Fruit fly (Drosophila melanogaster) whole organism, embryonic: ENCODE data around the gene CG4382.

Experiments used
- Antp ChIP-seq: fragments of 200-800 bp; sonication (Bioruptor generic); optimal IDR thresholded peaks from 3 replicates; lab custom pipeline; 2016; ENCODE audit warnings: missing biosample characterization, missing genetic modification characterization
- Asciz ChIP-seq: fragments of 200-800 bp; sonication (Bioruptor generic); optimal IDR thresholded peaks from 2 replicates; lab custom pipeline; 2017; ENCODE audit warnings: missing biosample characterization, mild to moderate bottlenecking, missing genetic modification characterization, missing genetic modification reagents
- Atf6 ChIP-seq: fragments of 200-800 bp; sonication (Bioruptor generic); IDR thresholded peaks from 2 replicates; pipeline ENCODE4 v1.3.6; 2022; ENCODE audit warnings: missing biosample characterization, missing genetic modification characterization
- CG1024 ChIP-seq: fragments of 200-800 bp; sonication (Bioruptor generic); IDR thresholded peaks from 2 replicates; pipeline ENCODE4 v1.3.6; 2022; ENCODE audit warnings: missing biosample characterization, missing genetic modification characterization
- CG11695 ChIP-seq: fragments of 200-800 bp; sonication (Bioruptor generic); IDR thresholded peaks from 3 replicates; pipeline ENCODE4 v1.3.6; 2022; ENCODE audit warnings: missing biosample characterization, missing genetic modification characterization
- CG13424 ChIP-seq: fragments of 200-800 bp; sonication (Bioruptor generic); optimal IDR thresholded peaks from 2 replicates; lab custom pipeline; 2019; ENCODE audit warnings: missing biosample characterization, mild to moderate bottlenecking, missing genetic modification characterization, moderate library complexity
- CG13894 ChIP-seq: fragments of 200-800 bp; sonication (Bioruptor generic); optimal IDR thresholded peaks from 3 replicates; lab custom pipeline; 2018; ENCODE audit warnings: missing biosample characterization, mild to moderate bottlenecking, missing genetic modification characterization, moderate library complexity
- CG14965 ChIP-seq: fragments of 200-800 bp; sonication (Bioruptor generic); optimal IDR thresholded peaks from 2 replicates; lab custom pipeline; 2016; ENCODE audit warnings: missing biosample characterization, missing genetic modification characterization, borderline replicate concordance
- CG15479 ChIP-seq: fragments of 200-800 bp; sonication (Bioruptor generic); optimal IDR thresholded peaks from 3 replicates; lab custom pipeline; 2019; ENCODE audit warnings: missing biosample characterization, mild to moderate bottlenecking, missing genetic modification characterization, moderate library complexity
- CG1602 ChIP-seq: fragments of 200-800 bp; sonication (Bioruptor generic); optimal IDR thresholded peaks from 3 replicates; lab custom pipeline; 2016; ENCODE audit warnings: missing biosample characterization, missing genetic modification characterization
- CG2202 ChIP-seq: fragments of 200-800 bp; sonication (Bioruptor generic); optimal IDR thresholded peaks from 2 replicates; lab custom pipeline; 2018; ENCODE audit warnings: missing biosample characterization, mild to moderate bottlenecking, missing genetic modification characterization
- CG2678 ChIP-seq: fragments of 200-800 bp; sonication (Bioruptor generic); optimal IDR thresholded peaks from 3 replicates; lab custom pipeline; 2019; ENCODE audit warnings: missing biosample characterization, mild to moderate bottlenecking, missing genetic modification characterization, moderate library complexity
- CG34376 ChIP-seq: fragments of 200-800 bp; sonication (Bioruptor generic); optimal IDR thresholded peaks from 2 replicates; lab custom pipeline; 2018; ENCODE audit warnings: missing biosample characterization, mild to moderate bottlenecking, missing genetic modification characterization
- CG34422 ChIP-seq: fragments of 200-800 bp; sonication (Bioruptor generic); IDR thresholded peaks from 3 replicates; pipeline ENCODE4 v1.3.6; 2022; ENCODE audit warnings: missing biosample characterization, missing genetic modification characterization
- CG3838 ChIP-seq: fragments of 200-800 bp; sonication (Bioruptor generic); optimal IDR thresholded peaks from 3 replicates; lab custom pipeline; 2016; ENCODE audit warnings: missing biosample characterization, missing genetic modification characterization
- CG42726 ChIP-seq: fragments of 200-800 bp; sonication (Bioruptor generic); IDR thresholded peaks from 2 replicates; pipeline ENCODE4 v1.3.6; 2022; ENCODE audit warnings: missing biosample characterization, missing genetic modification characterization; ENCODE audit not compliant: partially characterized antibody
- CG4282 ChIP-seq: fragments of 200-800 bp; sonication (Bioruptor generic); optimal IDR thresholded peaks from 2 replicates; lab custom pipeline; 2016; ENCODE audit warnings: missing biosample characterization, missing genetic modification characterization
- CG43689 ChIP-seq: fragments of 200-800 bp; sonication (Bioruptor generic); IDR thresholded peaks from 2 replicates; pipeline ENCODE4 v1.3.6; 2022; ENCODE audit warnings: missing biosample characterization, missing genetic modification characterization
- CG5953 ChIP-seq: fragments of 200-800 bp; sonication (Bioruptor generic); IDR thresholded peaks from 2 replicates; pipeline ENCODE4 v1.3.6; 2022; ENCODE audit warnings: missing biosample characterization, missing genetic modification characterization
- CG8290 ChIP-seq, 3 experiments: fragments of 200-800 bp; sonication (Bioruptor generic); optimal IDR thresholded peaks; 2 replicates each; lab custom pipeline; 2016 to 2019; ENCODE audit warnings: missing biosample characterization in 3 of 3, missing genetic modification characterization in 3 of 3, mild to moderate bottlenecking in 2 of 3, moderate library complexity in 1 of 3
- CG9797 ChIP-seq: fragments of 200-800 bp; sonication (Bioruptor generic); optimal IDR thresholded peaks from 3 replicates; lab custom pipeline; 2018; ENCODE audit warnings: missing biosample characterization, mild to moderate bottlenecking, missing genetic modification characterization
- Chrac-16 ChIP-seq: fragments of 200-800 bp; sonication (Bioruptor generic); optimal IDR thresholded peaks from 3 replicates; lab custom pipeline; 2016; ENCODE audit warnings: missing biosample characterization, missing genetic modification characterization
- CkIIα-i1 ChIP-seq: fragments of 200-800 bp; sonication (Bioruptor generic); IDR thresholded peaks from 2 replicates; pipeline ENCODE4 v1.3.6; 2022; ENCODE audit warnings: missing biosample characterization, missing genetic modification characterization
- CrebB ChIP-seq: fragments of 200-800 bp; sonication (Bioruptor generic); optimal IDR thresholded peaks from 3 replicates; lab custom pipeline; 2018; ENCODE audit warnings: missing biosample characterization, mild to moderate bottlenecking, missing genetic modification characterization
- D19B ChIP-seq: fragments of 200-800 bp; sonication (Bioruptor generic); optimal IDR thresholded peaks from 2 replicates; lab custom pipeline; 2017; ENCODE audit warnings: missing biosample characterization, mild to moderate bottlenecking, missing genetic modification characterization
- E2f1 ChIP-seq: fragments of 200-800 bp; sonication (Bioruptor generic); IDR thresholded peaks from 2 replicates; pipeline ENCODE4 v1.3.6; 2022; ENCODE audit warnings: missing biosample characterization, missing genetic modification characterization
- Ets97D ChIP-seq: fragments of 200-800 bp; sonication (Bioruptor generic); optimal IDR thresholded peaks from 3 replicates; lab custom pipeline; 2016; ENCODE audit warnings: missing biosample characterization, missing genetic modification characterization
- Lhr ChIP-seq: fragments of 200-800 bp; sonication (Bioruptor generic); optimal IDR thresholded peaks from 3 replicates; lab custom pipeline; 2017; ENCODE audit warnings: mild to moderate bottlenecking, missing biosample characterization, missing genetic modification reagents, missing genetic modification characterization
- Ravus ChIP-seq: fragments of 200-800 bp; sonication (Bioruptor generic); IDR thresholded peaks from 2 replicates; pipeline ENCODE4 v1.3.6; 2022; ENCODE audit warnings: missing biosample characterization, missing genetic modification characterization
- Spps ChIP-seq: fragments of 200-800 bp; sonication (Bioruptor generic); optimal IDR thresholded peaks from 2 replicates; lab custom pipeline; 2018; ENCODE audit warnings: missing biosample characterization, mild to moderate bottlenecking, missing genetic modification characterization
- Ssrp ChIP-seq: fragments of 200-800 bp; sonication (Bioruptor generic); optimal IDR thresholded peaks from 2 replicates; lab custom pipeline; 2018; ENCODE audit warnings: missing biosample characterization, mild to moderate bottlenecking, missing genetic modification characterization, moderate library complexity
- aop ChIP-seq: fragments of 200-800 bp; sonication (Bioruptor generic); IDR thresholded peaks from 2 replicates; pipeline ENCODE4 v1.3.6; 2022; ENCODE audit warnings: missing biosample characterization, missing genetic modification characterization
- ash1 ChIP-seq: fragments of 200-800 bp; sonication (Bioruptor generic); optimal IDR thresholded peaks from 2 replicates; lab custom pipeline; 2018; ENCODE audit warnings: missing biosample characterization, mild to moderate bottlenecking, missing genetic modification characterization
- bsh ChIP-seq, 2 experiments: fragments of 200-800 bp; sonication (Bioruptor generic); optimal IDR thresholded peaks; 2 replicates each; lab custom pipeline; 2017 to 2018; ENCODE audit warnings: mild to moderate bottlenecking in 2 of 2, missing biosample characterization in 2 of 2, missing genetic modification characterization in 2 of 2, moderate library complexity in 1 of 2
- cato ChIP-seq: fragments of 200-800 bp; sonication (Bioruptor generic); optimal IDR thresholded peaks from 2 replicates; lab custom pipeline; 2016; ENCODE audit warnings: missing biosample characterization, missing genetic modification characterization, borderline replicate concordance
- dimm ChIP-seq: fragments of 200-800 bp; sonication (Bioruptor generic); IDR thresholded peaks from 2 replicates; pipeline ENCODE4 v1.3.6; 2022; ENCODE audit warnings: missing biosample characterization, missing genetic modification characterization
- exex ChIP-seq: fragments of 200-800 bp; sonication (Bioruptor generic); optimal IDR thresholded peaks from 4 replicates; lab custom pipeline; 2018; ENCODE audit warnings: missing biosample characterization, mild to moderate bottlenecking, missing genetic modification characterization, moderate library complexity
- gcm ChIP-seq: fragments of 200-800 bp; sonication (Bioruptor generic); optimal IDR thresholded peaks from 2 replicates; lab custom pipeline; 2019; ENCODE audit warnings: missing biosample characterization, mild to moderate bottlenecking, missing genetic modification characterization, moderate library complexity
- grau ChIP-seq: fragments of 200-800 bp; optimal IDR thresholded peaks from 3 replicates; lab custom pipeline; 2019; ENCODE audit warnings: missing biosample characterization, mild to moderate bottlenecking, missing genetic modification characterization, moderate library complexity
- gro ChIP-seq: fragments of 200-800 bp; sonication (Bioruptor generic); optimal IDR thresholded peaks from 2 replicates; lab custom pipeline; 2016; ENCODE audit warnings: missing biosample characterization, missing genetic modification characterization
- inv ChIP-seq: fragments of 200-800 bp; sonication (Bioruptor generic); IDR thresholded peaks from 2 replicates; pipeline ENCODE4 v1.3.6; 2022; ENCODE audit warnings: missing biosample characterization, missing genetic modification characterization; ENCODE audit not compliant: partially characterized antibody
- kah ChIP-seq: fragments of 200-800 bp; sonication (Bioruptor generic); optimal IDR thresholded peaks from 2 replicates; lab custom pipeline; 2018; ENCODE audit warnings: missing biosample characterization, mild to moderate bottlenecking, missing genetic modification characterization
- sisA ChIP-seq: fragments of 200-800 bp; sonication (Bioruptor generic); IDR thresholded peaks from 2 replicates; pipeline ENCODE4 v1.3.6; 2022; ENCODE audit warnings: missing biosample characterization, missing genetic modification characterization
- sqz ChIP-seq: fragments of 200-800 bp; sonication (Bioruptor generic); optimal IDR thresholded peaks from 3 replicates; lab custom pipeline; 2018; ENCODE audit warnings: missing biosample characterization, mild to moderate bottlenecking, missing genetic modification characterization
- ssp ChIP-seq: fragments of 200-800 bp; sonication (Bioruptor generic); IDR thresholded peaks from 2 replicates; pipeline ENCODE4 v1.3.6; 2022; ENCODE audit warnings: missing biosample characterization, missing genetic modification characterization
- tap ChIP-seq: fragments of 200-800 bp; optimal IDR thresholded peaks from 3 replicates; lab custom pipeline; 2019; ENCODE audit warnings: missing biosample characterization, mild to moderate bottlenecking, missing genetic modification characterization, moderate library complexity
- tll ChIP-seq, 2 experiments: fragments of 200-800 bp in 1 of 2; fragments of >200 bp in 1 of 2; sonication (Bioruptor generic) in 1 of 2; optimal IDR thresholded peaks; 2 replicates each; lab custom pipeline; 2017 to 2019; ENCODE audit warnings: missing biosample characterization in 2 of 2, missing genetic modification characterization in 2 of 2, mild to moderate bottlenecking in 1 of 2, moderate library complexity in 1 of 2
- tna ChIP-seq: fragments of 200-800 bp; sonication (Bioruptor generic); IDR thresholded peaks from 2 replicates; pipeline ENCODE4 v1.3.6; 2022; ENCODE audit warnings: missing biosample characterization, missing genetic modification characterization; ENCODE audit not compliant: partially characterized antibody
- toy ChIP-seq: fragments of 200-800 bp; sonication (Bioruptor generic); IDR thresholded peaks from 2 replicates; pipeline ENCODE4 v1.3.6; 2022; ENCODE audit warnings: missing biosample characterization, missing genetic modification characterization
- zen ChIP-seq: fragments of 200-800 bp; sonication (Bioruptor generic); optimal IDR thresholded peaks from 3 replicates; lab custom pipeline; 2018; ENCODE audit warnings: missing biosample characterization, mild to moderate bottlenecking, missing genetic modification characterization, moderate library complexity

Gene CG4382

DNA sequence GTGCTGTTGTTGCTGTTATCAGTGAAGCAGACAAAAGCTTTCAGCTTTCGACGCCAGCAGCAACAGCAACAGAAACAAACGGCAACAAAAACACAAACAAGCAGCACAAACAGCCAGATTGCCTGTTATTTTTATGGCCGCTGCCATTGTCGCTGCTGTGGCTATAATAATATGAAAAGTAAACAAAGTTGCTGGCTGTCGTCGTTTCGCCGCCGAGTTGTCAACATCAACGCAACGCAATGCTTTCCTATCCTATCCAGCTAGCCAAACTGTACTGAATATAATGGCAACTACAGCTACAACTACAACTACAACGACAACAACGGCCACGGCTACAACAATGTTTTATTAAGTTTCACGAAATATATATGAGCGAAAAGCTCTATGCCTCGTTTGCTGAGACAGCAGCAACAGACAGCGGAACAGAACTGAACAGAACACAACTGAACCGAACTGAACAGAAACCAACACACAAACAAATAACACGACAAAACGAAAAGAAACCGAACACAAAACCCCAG, 29.9 kb downstream of the CG4382 start:
- TF ChIP-seq CG34376 (peak; percentile 46), Ssrp (tag; lab: Kevin White, UChicago) (no peak), Ets97D (GFP tag; lab: Kevin White, UChicago) (no peak), CG5953 (GFP tag; lab: Robert Waterston, UW) (no peak), CG15479 (GFP tag; lab: Kevin White, UChicago) (no peak), tap (tag; lab: Kevin White, UChicago) (no peak), inv (GFP tag; lab: Robert Waterston, UW) (no peak), exex (tag; lab: Kevin White, UChicago) (no peak), CG13894 (no peak), CG3838 (GFP tag; lab: Kevin White, UChicago) (peak; percentile 98), sisA (no peak), grau (tag; lab: Kevin White, UChicago) (no peak), Chrac-16 (GFP tag; lab: Kevin White, UChicago) (no peak), CG4282 (GFP tag; lab: Kevin White, UChicago) (no peak), CG34422 (peak; percentile 12; the same call in 1 of the 3 replicates), kah (GFP tag; lab: Kevin White, UChicago) (no peak), toy (no peak), Atf6 (GFP tag; lab: Robert Waterston, UW) (no peak), bsh (GFP tag; optimal IDR thresholded peaks at IDR 0.05; lab: Kevin White, UChicago) (peak in 1 of 2 experiments; percentile 39), ssp (GFP tag; lab: Robert Waterston, UW) (no peak), CG43689 (GFP tag; lab: Robert Waterston, UW) (no peak), gcm (peak; percentile 39), dimm (no peak), Antp (GFP tag; lab: Kevin White, UChicago) (no peak), CG11695 (no peak), cato (no peak), CG9797 (GFP tag; lab: Kevin White, UChicago) (no peak), Asciz (GFP tag; lab: Kevin White, UChicago) (peak; percentile 68), Lhr (GFP tag; lab: Kevin White, UChicago) (no peak), Spps (no peak), CkIIα-i1 (no peak), aop (GFP tag; lab: Robert Waterston, UW) (no peak), D19B (GFP tag; lab: Kevin White, UChicago) (no peak), CG1024 (no peak), CG2678 (tag; lab: Kevin White, UChicago) (peak; percentile 38), CG42726 (GFP tag; lab: Robert Waterston, UW) (no peak), CG14965 (no peak), CG8290 (GFP tag; optimal IDR thresholded peaks at IDR 0.05; lab: Kevin White, UChicago) (no peak), CG8290 (tag; optimal IDR thresholded peaks at IDR 0.05; lab: Kevin White, UChicago) (peak in 1 of 2 experiments; percentile 76), gro (GFP tag; lab: Kevin White, UChicago) (no peak), sqz (GFP tag; lab: Kevin White, UChicago) (peak; percentile 12), CG2202 (no peak), ash1 (GFP tag; lab: Kevin White, UChicago) (no peak), CG1602 (no peak), E2f1 (GFP tag; lab: Robert Waterston, UW) (no peak), zen (tag; lab: Kevin White, UChicago) (no peak), tll (GFP tag; optimal IDR thresholded peaks at IDR 0.05; lab: Kevin White, UChicago) (no peak), CG13424 (peak; percentile 25), Ravus (GFP tag; lab: Robert Waterston, UW) (no peak), CrebB (tag; lab: Kevin White, UChicago) (peak; percentile 60), tna (GFP tag; lab: Robert Waterston, UW) (no peak)
